Fruit fly (Drosophila melanogaster) whole organism, pupa: ENCODE data around the gene Ugt36F1.

Source experiments
- CG10348 ChIP-seq: fragments of 200-800 bp; sonication (Bioruptor generic); IDR thresholded peaks from 2 replicates; pipeline ENCODE4 v1.3.6; 2022; ENCODE audit warnings: missing biosample characterization, missing genetic modification characterization
- CG12605 ChIP-seq: fragments of 200-800 bp; sonication (Bioruptor generic); IDR thresholded peaks from 2 replicates; pipeline ENCODE4 v1.3.6; 2022; ENCODE audit warnings: missing biosample characterization, missing genetic modification characterization
- CG13204 ChIP-seq: fragments of 200-800 bp; sonication (Bioruptor generic); optimal IDR thresholded peaks from 2 replicates; lab custom pipeline; 2018; ENCODE audit warnings: missing biosample characterization, mild to moderate bottlenecking, missing genetic modification characterization, moderate library complexity
- CG14655 ChIP-seq: fragments of 200-800 bp; sonication (Bioruptor generic); optimal IDR thresholded peaks from 3 replicates; lab custom pipeline; 2017; ENCODE audit warnings: mild to moderate bottlenecking, missing biosample characterization, missing genetic modification reagents, missing genetic modification characterization
- CG17806 ChIP-seq: fragments of 200-800 bp; sonication (Bioruptor generic); optimal IDR thresholded peaks from 2 replicates; lab custom pipeline; 2018; ENCODE audit warnings: missing biosample characterization, mild to moderate bottlenecking, missing genetic modification characterization, moderate library complexity
- CG34367 ChIP-seq: fragments of 200-800 bp; sonication (Bioruptor generic); optimal IDR thresholded peaks from 2 replicates; lab custom pipeline; 2018; ENCODE audit warnings: missing biosample characterization, mild to moderate bottlenecking, missing genetic modification characterization
- CG4496 ChIP-seq: fragments of 200-800 bp; sonication (Bioruptor generic); IDR thresholded peaks from 3 replicates; pipeline ENCODE4 v1.3.6; 2022; ENCODE audit warnings: missing biosample characterization, missing genetic modification characterization
- CG8301 ChIP-seq: fragments of 200-800 bp; sonication (Bioruptor generic); optimal IDR thresholded peaks from 2 replicates; lab custom pipeline; 2018; ENCODE audit warnings: missing biosample characterization, mild to moderate bottlenecking, missing genetic modification characterization
- Ets98B ChIP-seq: fragments of 200-800 bp; sonication (Bioruptor generic); IDR thresholded peaks from 2 replicates; pipeline ENCODE4 v1.3.6; 2022; ENCODE audit warnings: missing biosample characterization, missing genetic modification characterization
- Pif1A ChIP-seq: fragments of 200-800 bp; sonication (Bioruptor generic); optimal IDR thresholded peaks from 3 replicates; lab custom pipeline; 2016; ENCODE audit warnings: missing biosample characterization, missing genetic modification characterization
- Pif1B ChIP-seq: fragments of 200-800 bp; sonication (Bioruptor generic); optimal IDR thresholded peaks from 3 replicates; lab custom pipeline; 2016; ENCODE audit warnings: missing biosample characterization, missing genetic modification characterization
- Snoo ChIP-seq: fragments of 200-800 bp; sonication (Bioruptor generic); optimal IDR thresholded peaks from 3 replicates; lab custom pipeline; 2017; ENCODE audit warnings: missing biosample characterization, mild to moderate bottlenecking, missing genetic modification characterization, inconsistent platforms
- fd96Ca ChIP-seq: fragments of 200-800 bp; sonication (Bioruptor generic); IDR thresholded peaks from 3 replicates; pipeline ENCODE4 v1.3.6; 2022; ENCODE audit warnings: missing biosample characterization, missing genetic modification characterization
- rn ChIP-seq: fragments of 200-800 bp; sonication (Bioruptor generic); IDR thresholded peaks from 2 replicates; pipeline ENCODE4 v1.3.6; 2022; ENCODE audit warnings: missing biosample characterization, missing genetic modification characterization

Ugt36F1 gene

DNA sequence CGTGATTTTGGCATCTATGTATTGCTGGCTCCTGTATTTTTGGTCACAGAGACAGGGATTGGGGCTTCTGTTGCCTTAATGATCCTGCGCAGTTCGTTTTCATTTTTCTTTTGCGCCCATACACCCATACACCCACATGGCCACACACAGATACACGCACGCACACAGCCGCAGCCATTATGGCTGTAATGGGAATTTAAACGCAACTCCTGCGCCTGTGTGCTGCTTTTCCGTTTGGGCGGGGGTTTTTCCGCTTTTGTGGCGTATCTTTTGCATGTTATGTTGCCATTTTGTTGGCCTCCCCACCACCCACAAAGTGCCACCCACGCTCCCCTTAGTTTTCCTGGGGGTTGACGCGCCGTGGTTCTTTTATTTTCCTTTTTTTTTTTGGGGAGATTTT is 48.7 kb downstream of the Ugt36F1 start:
- TF ChIP-seq CG14655 (GFP tag; lab: Kevin White, UChicago) = no peak
- TF ChIP-seq CG8301 (tag; lab: Kevin White, UChicago) = no peak
- TF ChIP-seq fd96Ca (GFP tag; lab: Robert Waterston, UW) = no peak
- TF ChIP-seq rn (GFP tag; lab: Robert Waterston, UW) = no peak
- no peak for TF ChIP-seq CG34367 (tag; lab: Kevin White, UChicago)
- no peak for TF ChIP-seq CG17806 (tag; lab: Kevin White, UChicago)
- no peak for TF ChIP-seq CG13204 (GFP tag; lab: Kevin White, UChicago)
- TF ChIP-seq Pif1B = no peak
- no peak for TF ChIP-seq Snoo (tag; lab: Kevin White, UChicago)
- TF ChIP-seq Ets98B (GFP tag; lab: Robert Waterston, UW) = no peak
- no peak for TF ChIP-seq CG4496 (GFP tag; lab: Robert Waterston, UW)
- no peak for TF ChIP-seq Pif1A
- no peak for TF ChIP-seq CG12605 (GFP tag; lab: Robert Waterston, UW)
- no peak for TF ChIP-seq CG10348 (GFP tag; lab: Robert Waterston, UW)
- TF ChIP-seq, all 21 proteins: peak for 0

DNA sequence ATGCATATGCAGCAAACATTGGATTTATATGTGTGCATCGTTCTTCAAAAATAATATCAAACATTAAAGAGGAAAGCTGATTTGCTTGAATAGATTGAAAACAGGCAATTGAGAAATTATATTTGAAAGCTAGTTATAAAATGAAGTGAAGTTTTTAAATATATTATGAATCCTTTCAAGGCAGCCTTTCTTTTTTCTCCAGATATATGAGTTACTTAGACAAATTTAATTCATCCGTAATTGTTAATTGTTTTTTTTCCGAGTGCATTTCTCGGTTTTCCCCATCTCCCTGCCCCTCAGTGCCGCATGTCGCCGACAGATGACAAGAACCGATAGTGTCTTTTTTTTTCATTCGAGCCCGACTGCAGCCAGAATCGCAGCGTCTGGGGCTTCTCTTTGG is 52.7 kb downstream of the Ugt36F1 start:
- TF ChIP-seq CG34367 (tag; lab: Kevin White, UChicago) = peak; percentile 2
- no peak for TF ChIP-seq CG17806 (tag; lab: Kevin White, UChicago)
